Worm (Caenorhabditis elegans): ENCODE data around the gene dhs-29.
A peak's percentile ranks its signal among the peaks of the same experiment; 100 is the strongest.

DNA sequence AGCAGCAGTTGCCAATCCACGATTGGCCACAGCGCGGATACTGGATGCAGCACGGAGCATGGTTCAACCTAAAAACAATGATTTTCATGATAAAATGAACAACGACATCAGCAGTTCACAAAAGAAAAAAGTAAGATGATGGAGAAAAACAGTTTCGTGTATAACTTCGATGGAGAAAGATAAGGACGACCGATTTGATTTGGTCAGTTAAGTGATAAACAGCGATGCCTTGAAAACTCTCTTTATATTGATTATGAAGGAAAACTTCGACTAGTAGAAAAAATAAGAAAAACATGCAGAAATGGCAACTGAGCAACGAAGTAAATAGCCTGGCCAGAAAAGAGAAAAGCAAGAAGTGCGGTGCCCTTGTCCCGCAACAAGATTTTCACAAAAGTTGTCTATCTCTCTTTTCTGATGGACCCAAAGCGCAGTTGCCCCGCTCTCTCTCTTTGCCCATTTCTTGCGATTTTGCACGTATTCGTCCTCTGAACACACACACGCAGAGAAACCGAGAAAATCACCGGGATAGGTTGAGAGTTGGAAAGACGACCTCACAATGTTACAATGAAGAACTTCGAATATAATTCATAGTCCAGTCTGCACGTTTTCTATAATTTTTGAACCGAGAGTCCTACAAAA lies 3.7 kb downstream of the dhs-29 start, which contains the start of gene pcca-1:
- no peak for TF ChIP-seq nfya-2 (GFP tag; IDR thresholded peaks at IDR 0.05)
- TF ChIP-seq lir-1 (GFP tag; conservative IDR thresholded peaks at IDR 0.05): no peak
- TF ChIP-seq ama-1 (optimal IDR thresholded peaks at IDR 0.05): peak; percentile 32
- no peak for TF ChIP-seq ama-1 (GFP tag; optimal IDR thresholded peaks at IDR 0.05)
- TF ChIP-seq ztf-18 (tag; optimal IDR thresholded peaks at IDR 0.05): no peak
- no peak for TF ChIP-seq snpc-4 (GFP tag; optimal IDR thresholded peaks at IDR 0.05)
- no peak for TF ChIP-seq snpc-4 (tag; optimal IDR thresholded peaks at IDR 0.05)
- TF ChIP-seq snpc-3.4 (tag; optimal IDR thresholded peaks at IDR 0.05): no peak
- no peak for TF ChIP-seq pha-4 (tag; optimal IDR thresholded peaks at IDR 0.05)
- no peak for TF ChIP-seq bed-1 (GFP tag; IDR thresholded peaks at IDR 0.05)
- TF ChIP-seq egrh-3 (GFP tag; IDR thresholded peaks at IDR 0.05): no peak
- no peak for TF ChIP-seq T26A5.8 (tag; optimal IDR thresholded peaks at IDR 0.05)
